Worm (Caenorhabditis elegans): ENCODE measurements around the gene Y17G7B.23.

Y17G7B.23 gene

ce11 chrII:12050607-12051006 lies 51.6 kb downstream of the Y17G7B.23 start:
- no peak for TF ChIP-seq pag-3 (tag; optimal IDR thresholded peaks at IDR 0.05; ENCODE audit: borderline replicate concordance)

All from whole organism, late embryonic.